Worm (Caenorhabditis elegans): ENCODE measurements around the gene npr-30.

- no peak for TF ChIP-seq ZK546.5 (tag; optimal IDR thresholded peaks at IDR 0.05)
- no peak for TF ChIP-seq nhr-129 (tag; optimal IDR thresholded peaks at IDR 0.05)
- TF ChIP-seq zag-1 (tag; optimal IDR thresholded peaks at IDR 0.05): no peak
- no peak for TF ChIP-seq skn-1 (tag; optimal IDR thresholded peaks at IDR 0.05)
- no peak for TF ChIP-seq ceh-16 (tag; optimal IDR thresholded peaks at IDR 0.05)
- TF ChIP-seq unc-62 (GFP tag; optimal IDR thresholded peaks at IDR 0.05): no peak
- TF ChIP-seq blmp-1 (tag; optimal IDR thresholded peaks at IDR 0.05; ENCODE audit: insufficient read depth): no peak
- no peak for TF ChIP-seq nhr-12 (tag; optimal IDR thresholded peaks at IDR 0.05)
- no peak for TF ChIP-seq peb-1 (tag; optimal IDR thresholded peaks at IDR 0.05)
- no peak for TF ChIP-seq nhr-10 (tag; optimal IDR thresholded peaks at IDR 0.05)
- TF ChIP-seq unc-55 (GFP tag; optimal IDR thresholded peaks at IDR 0.05): no peak
Observed at ce11 chrIII:50418-50817, 47.3 kb downstream of the npr-30 start.
